Worm (Caenorhabditis elegans): ENCODE results near the gene R10H10.3.

ce11 chrIV:10425129-10425528 is 36.8 kb downstream of the R10H10.3 start:
- TF ChIP-seq blmp-1 (tag; optimal IDR thresholded peaks at IDR 0.05): peak; percentile 7
- TF ChIP-seq alr-1 (tag; optimal IDR thresholded peaks at IDR 0.05; ENCODE audit: borderline replicate concordance): no peak
- no peak for TF ChIP-seq nhr-84 (tag; optimal IDR thresholded peaks at IDR 0.05)
- TF ChIP-seq nhr-77 (tag; optimal IDR thresholded peaks at IDR 0.05): no peak
